Fruit fly (Drosophila melanogaster): ENCODE data around the gene eEF2.

dm6 chr2L:21627957-21628356 is 54.0 kb downstream of the eEF2 start:
- TF ChIP-seq ovo (GFP tag; optimal IDR thresholded peaks at IDR 0.05) (no peak), toe (GFP tag; optimal IDR thresholded peaks at IDR 0.05) (no peak), Clk (GFP tag; optimal IDR thresholded peaks at IDR 0.05) (no peak), bab1 (GFP tag; optimal IDR thresholded peaks at IDR 0.05) (no peak), CG7101 (tag; optimal IDR thresholded peaks at IDR 0.05) (no peak), cnc (optimal IDR thresholded peaks at IDR 0.05) (no peak), CG11617 (GFP tag; optimal IDR thresholded peaks at IDR 0.05) (no peak), kay (GFP tag; ENCODE audit: borderline replicate concordance) (no peak), CG33017 (tag; optimal IDR thresholded peaks at IDR 0.05) (no peak), CG7045 (GFP tag; optimal IDR thresholded peaks at IDR 0.05) (no peak), CG14711 (tag; optimal IDR thresholded peaks at IDR 0.05) (no peak), cic (GFP tag; optimal IDR thresholded peaks at IDR 0.05) (no peak), CG1620 (GFP tag; optimal IDR thresholded peaks at IDR 0.05) (no peak), Crg-1 (GFP tag; optimal IDR thresholded peaks at IDR 0.05) (no peak)

Measured in whole organism, adult.